Worm (Caenorhabditis elegans) whole organism, mixed stage, embryonic: ENCODE results near the gene nhr-173.

ENCODE experiments used
- M03D4.4 ChIP-seq: sonication (generic microtip); optimal IDR thresholded peaks from 2 replicates; lab custom pipeline; 2017; ENCODE audit warnings: mild to moderate bottlenecking, missing genetic modification characterization, missing compliant biosample characterization
- bed-3 ChIP-seq: fragments of 200-800 bp; sonication (Bioruptor generic); optimal IDR thresholded peaks from 3 replicates; lab custom pipeline; 2018; ENCODE audit warnings: mild to moderate bottlenecking, missing genetic modification characterization, moderate library complexity, missing compliant biosample characterization
- blmp-1 ChIP-seq: fragments of 150-350 bp; optimal IDR thresholded peaks from 2 replicates; lab custom pipeline; 2014; ENCODE audit warnings: missing biosample characterization, missing genetic modification characterization
- ceh-39 ChIP-seq: fragments of 150-350 bp; optimal IDR thresholded peaks from 2 replicates; lab custom pipeline; 2014; ENCODE audit warnings: missing biosample characterization, missing genetic modification characterization
- ces-1 ChIP-seq: fragments of 150-350 bp; optimal IDR thresholded peaks from 2 replicates; lab custom pipeline; 2014; ENCODE audit warnings: missing biosample characterization, missing genetic modification reagents, missing genetic modification characterization
- ham-2 ChIP-seq: fragments of 200-800 bp; sonication (Bioruptor generic); optimal IDR thresholded peaks from 2 replicates; lab custom pipeline; 2018; ENCODE audit warnings: mild to moderate bottlenecking, missing genetic modification characterization, missing compliant biosample characterization
- lin-13 ChIP-seq: fragments of 150-350 bp; optimal IDR thresholded peaks from 2 replicates; lab custom pipeline; 2014; ENCODE audit warnings: missing biosample characterization, missing genetic modification characterization
- mep-1 ChIP-seq: fragments of 150-350 bp; optimal IDR thresholded peaks from 2 replicates; lab custom pipeline; 2017; ENCODE audit warnings: missing biosample characterization, missing genetic modification reagents, missing genetic modification characterization, inconsistent platforms
- nhr-12 ChIP-seq: fragments of 150-350 bp; optimal IDR thresholded peaks from 2 replicates; lab custom pipeline; 2014; ENCODE audit warnings: missing biosample characterization, missing genetic modification characterization
- nhr-28 ChIP-seq: fragments of 150-350 bp; optimal IDR thresholded peaks from 2 replicates; lab custom pipeline; 2014; ENCODE audit warnings: missing biosample characterization, missing genetic modification characterization
- nhr-76 ChIP-seq: sonication (generic microtip); optimal IDR thresholded peaks from 2 replicates; lab custom pipeline; 2017; ENCODE audit warnings: missing biosample characterization, missing genetic modification characterization
- snpc-4 ChIP-seq: fragments of 150-350 bp; optimal IDR thresholded peaks from 2 replicates; lab custom pipeline; 2014; ENCODE audit warnings: missing biosample characterization, missing genetic modification characterization
- sptf-1 ChIP-seq: sonication (generic microtip); optimal IDR thresholded peaks from 2 replicates; lab custom pipeline; 2017; ENCODE audit warnings: mild to moderate bottlenecking, missing genetic modification characterization, moderate library complexity, missing compliant biosample characterization
- unc-120 ChIP-seq: sonication (generic microtip); optimal IDR thresholded peaks from 2 replicates; lab custom pipeline; 2017; ENCODE audit warnings: missing genetic modification characterization, missing compliant biosample characterization; ENCODE audit not compliant: poor library complexity, severe bottlenecking

- TF ChIP-seq M03D4.4: no peak
- no peak for TF ChIP-seq ces-1 (GFP tag; lab: Kevin White, UChicago)
- no peak for TF ChIP-seq nhr-76
- no peak for TF ChIP-seq nhr-12 (tag; lab: Kevin White, UChicago)
- no peak for TF ChIP-seq lin-13 (tag; lab: Kevin White, UChicago)
- TF ChIP-seq sptf-1 (tag; lab: Kevin White, UChicago): no peak
- TF ChIP-seq bed-3: no peak
- no peak for TF ChIP-seq ham-2 (GFP tag; lab: Kevin White, UChicago)
- TF ChIP-seq unc-120 (tag; lab: Kevin White, UChicago): no peak
- TF ChIP-seq mep-1 (tag; lab: Kevin White, UChicago): no peak
- TF ChIP-seq blmp-1 (tag; lab: Kevin White, UChicago): no peak
- no peak for TF ChIP-seq snpc-4 (tag; lab: Kevin White, UChicago)
- TF ChIP-seq ceh-39 (tag; lab: Kevin White, UChicago): no peak
- TF ChIP-seq nhr-28 (tag; lab: Kevin White, UChicago): no peak
Measured at ce11 chrX:6618712-6619111, 36.6 kb upstream of the nhr-173 start, which contains the start of gene kqt-1.
